Fruit fly (Drosophila melanogaster): Measurements from ENCODE around the gene eIF2beta.
A peak's percentile ranks its signal among the peaks of the same experiment; 100 is the strongest.

Gene eIF2beta

DNA sequence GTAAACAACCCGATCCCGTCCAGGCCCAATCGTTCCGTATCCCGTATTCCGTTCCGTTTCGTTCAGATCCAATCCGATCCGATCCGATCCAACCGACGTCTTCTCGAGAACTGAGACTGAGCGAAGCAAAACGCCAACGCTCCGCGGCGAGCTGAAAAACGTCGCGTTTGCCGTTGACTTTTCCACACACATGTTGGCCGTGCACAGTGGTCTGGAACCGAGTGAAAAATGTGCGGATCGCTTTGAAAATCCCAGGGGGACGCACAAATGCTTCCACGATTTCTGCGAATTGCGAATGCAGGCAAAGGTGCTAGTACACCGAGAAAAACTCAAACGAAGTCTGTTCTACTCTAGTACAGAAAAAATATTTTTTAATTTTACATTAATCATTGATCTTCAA lies 41.6 kb downstream of the eIF2beta start, which contains the start of gene CG10663 (continued):
- TF ChIP-seq stc (GFP tag; IDR thresholded peaks at IDR 0.05) (peak; percentile 30; the same call in 1 of the 2 replicates), Bgb (GFP tag; IDR thresholded peaks at IDR 0.05; ENCODE audit: partially characterized antibody) (peak; percentile 41; the same call in 1 of the 2 replicates), CG33557 (GFP tag; optimal IDR thresholded peaks at IDR 0.05) (no peak), C15 (GFP tag; IDR thresholded peaks at IDR 0.05) (no peak), mam (GFP tag; optimal IDR thresholded peaks at IDR 0.05) (no peak), CG1529 (GFP tag; optimal IDR thresholded peaks at IDR 0.05) (no peak), tup (GFP tag; optimal IDR thresholded peaks at IDR 0.05) (no peak), Optix (GFP tag; IDR thresholded peaks at IDR 0.05) (0 out of 3 replicates have a peak, but pooled peaks have one; percentile 43), Meics (GFP tag; optimal IDR thresholded peaks at IDR 0.05) (no peak), hkb (optimal IDR thresholded peaks at IDR 0.05) (no peak), hkb (GFP tag; IDR thresholded peaks at IDR 0.05) (0 out of 2 replicates have a peak, but pooled peaks have one; percentile 15), cwo (GFP tag; optimal IDR thresholded peaks at IDR 0.05) (no peak), CG14860 (GFP tag; IDR thresholded peaks at IDR 0.05; ENCODE audit: partially characterized antibody) (peak; percentile 45; the same call in 2 of the 3 replicates), CG11456 (GFP tag; IDR thresholded peaks at IDR 0.05) (no peak), CG4730 (GFP tag; IDR thresholded peaks at IDR 0.05) (no peak), gcm2 (GFP tag; optimal IDR thresholded peaks at IDR 0.05) (no peak), CG10209 (GFP tag; optimal IDR thresholded peaks at IDR 0.05) (no peak), CG3847 (GFP tag; IDR thresholded peaks at IDR 0.05) (no peak), CG16815 (GFP tag; optimal IDR thresholded peaks at IDR 0.05) (no peak), CG6272 (GFP tag; IDR thresholded peaks at IDR 0.05) (no peak), eyg (GFP tag; optimal IDR thresholded peaks at IDR 0.05) (peak; percentile 8), bab2 (GFP tag; optimal IDR thresholded peaks at IDR 0.05) (no peak), eve (GFP tag; optimal IDR thresholded peaks at IDR 0.05) (no peak), Ets65A (GFP tag) (no peak), Deaf1 (tag; optimal IDR thresholded peaks at IDR 0.05) (peak; percentile 81), ro (GFP tag; IDR thresholded peaks at IDR 0.05) (no peak), Dll (GFP tag; IDR thresholded peaks at IDR 0.05; ENCODE audit: partially characterized antibody) (no peak), sisA (GFP tag; IDR thresholded peaks at IDR 0.05) (0 out of 2 replicates have a peak, but pooled peaks have one; percentile 5), Poxn (GFP tag; IDR thresholded peaks at IDR 0.05) (no peak), nerfin-2 (GFP tag; IDR thresholded peaks at IDR 0.05; ENCODE audit: partially characterized antibody) (peak; percentile 45; the same call in 1 of the 2 replicates), ato (GFP tag; IDR thresholded peaks at IDR 0.05; ENCODE audit: partially characterized antibody) (peak; percentile 45), Hand (GFP tag; optimal IDR thresholded peaks at IDR 0.05) (no peak), CG2678 (tag; optimal IDR thresholded peaks at IDR 0.05) (peak; percentile 9), CG1832 (GFP tag; optimal IDR thresholded peaks at IDR 0.05) (no peak), Xbp1 (GFP tag; optimal IDR thresholded peaks at IDR 0.05) (peak; percentile 1), Tbp (GFP tag; optimal IDR thresholded peaks at IDR 0.05) (no peak), CG2199 (GFP tag; IDR thresholded peaks at IDR 0.05) (peak; percentile 89), CG11247 (GFP tag; IDR thresholded peaks at IDR 0.05) (no peak), BtbVII (GFP tag; optimal IDR thresholded peaks at IDR 0.05) (no peak), mld (GFP tag; IDR thresholded peaks at IDR 0.05; ENCODE audit: partially characterized antibody) (peak; percentile 34; the same call in 1 of the 3 replicates), CG9609 (GFP tag; optimal IDR thresholded peaks at IDR 0.05) (no peak), Mes4 (GFP tag; optimal IDR thresholded peaks at IDR 0.05) (no peak), CHES-1-like (GFP tag; optimal IDR thresholded peaks at IDR 0.05) (no peak), Mad (GFP tag; optimal IDR thresholded peaks at IDR 0.05) (no peak), Lim3 (GFP tag; IDR thresholded peaks at IDR 0.05) (no peak), CG17612 (GFP tag; IDR thresholded peaks at IDR 0.05) (no peak), Fer3 (tag; optimal IDR thresholded peaks at IDR 0.05) (no peak), CG8924 (tag; optimal IDR thresholded peaks at IDR 0.05) (no peak), chn (GFP tag; optimal IDR thresholded peaks at IDR 0.05) (no peak), klu (GFP tag; IDR thresholded peaks at IDR 0.05) (no peak), Stat92E (GFP tag; optimal IDR thresholded peaks at IDR 0.05) (peak in 1 of 3 experiments; percentile 32)
